Worm (Caenorhabditis elegans) whole organism, L4 larva: ENCODE measurements around the gene mpst-3.

Experiments used
- F37D6.2 ChIP-seq: sonication (generic microtip); optimal IDR thresholded peaks from 2 replicates; lab custom pipeline; 2016; ENCODE audit warnings: mild to moderate bottlenecking, missing genetic modification characterization, missing compliant biosample characterization
- R02D3.7 ChIP-seq: fragments of 150-350 bp; sonication (generic microtip); optimal IDR thresholded peaks from 3 replicates; lab custom pipeline; 2014; ENCODE audit warnings: missing biosample characterization, missing genetic modification characterization
- ZK546.5 ChIP-seq, 2 experiments: sonication (generic microtip); optimal IDR thresholded peaks; 2 replicates each; lab custom pipeline; 2017; ENCODE audit warnings: missing biosample characterization in 2 of 2, missing genetic modification characterization in 2 of 2
- ama-1 ChIP-seq: fragments of 150-350 bp; optimal IDR thresholded peaks from 2 replicates; lab custom pipeline; 2014; ENCODE audit warnings: inconsistent platforms, mixed read lengths
- attf-4 ChIP-seq: sonication (generic microtip); optimal IDR thresholded peaks from 3 replicates; lab custom pipeline; 2017; ENCODE audit warnings: missing biosample characterization, missing genetic modification characterization
- ceh-20 ChIP-seq: fragments of 200-800 bp; sonication (Bioruptor generic); IDR thresholded peaks from 2 replicates; pipeline ENCODE4 v1.3.6; 2022; ENCODE audit warnings: missing genetic modification reagents, missing genetic modification characterization, missing compliant biosample characterization
- ceh-62 ChIP-seq: sonication (generic microtip); optimal IDR thresholded peaks from 2 replicates; lab custom pipeline; 2017; ENCODE audit warnings: missing biosample characterization, missing genetic modification characterization
- ceh-82 ChIP-seq: sonication (generic microtip); optimal IDR thresholded peaks from 2 replicates; lab custom pipeline; 2017; ENCODE audit warnings: missing biosample characterization, missing genetic modification characterization
- ces-1 ChIP-seq: fragments of 150-350 bp; sonication (generic microtip); optimal IDR thresholded peaks from 4 replicates; lab custom pipeline; 2014; ENCODE audit warnings: missing biosample characterization, missing genetic modification reagents, missing genetic modification characterization
- ctbp-1 ChIP-seq: fragments of 200-800 bp; sonication (Bioruptor generic); IDR thresholded peaks from 2 replicates; pipeline ENCODE4 v1.3.6; 2022; ENCODE audit warnings: missing genetic modification reagents, missing genetic modification characterization, missing compliant biosample characterization
- daf-16 ChIP-seq, 3 experiments: sonication (generic microtip); optimal IDR thresholded peaks; 2 replicates each; lab custom pipeline; 2016 to 2017; ENCODE audit warnings: missing genetic modification characterization in 3 of 3, missing genetic modification reagents in 3 of 3, mild to moderate bottlenecking in 2 of 3, missing compliant biosample characterization in 2 of 3, missing biosample characterization in 1 of 3, moderate library complexity in 1 of 3
- daf-8 ChIP-seq: fragments of 200-800 bp; sonication (Bioruptor generic); IDR thresholded peaks from 2 replicates; pipeline ENCODE4 v1.3.6; 2022; ENCODE audit warnings: missing genetic modification characterization, missing compliant biosample characterization
- dmd-6 ChIP-seq: fragments of 200-800 bp; sonication (Bioruptor generic); IDR thresholded peaks from 2 replicates; pipeline ENCODE4 v1.3.6; 2022; ENCODE audit warnings: missing genetic modification reagents, missing genetic modification characterization, missing compliant biosample characterization
- dmd-9 ChIP-seq: fragments of 200-800 bp; sonication (Bioruptor generic); IDR thresholded peaks from 2 replicates; pipeline ENCODE4 v1.3.6; 2022; ENCODE audit warnings: missing genetic modification reagents, missing genetic modification characterization, missing compliant biosample characterization
- dpl-1 ChIP-seq: fragments of 150-350 bp; optimal IDR thresholded peaks from 2 replicates; lab custom pipeline; 2014; ENCODE audit warnings: missing biosample characterization, missing genetic modification reagents, missing genetic modification characterization
- dve-1 ChIP-seq: sonication (generic microtip); optimal IDR thresholded peaks from 2 replicates; lab custom pipeline; 2017; ENCODE audit warnings: antibody characterized with exemption, mild to moderate bottlenecking, missing genetic modification characterization, missing compliant biosample characterization; ENCODE audit not compliant: insufficient read depth
- gei-8 ChIP-seq: fragments of 200-800 bp; sonication (Bioruptor generic); optimal IDR thresholded peaks from 2 replicates; lab custom pipeline; 2018; ENCODE audit warnings: mild to moderate bottlenecking, missing genetic modification characterization, missing compliant biosample characterization
- hif-1 ChIP-seq, 2 experiments: sonication (generic microtip); optimal IDR thresholded peaks; 2 replicates each; lab custom pipeline; 2016 to 2017; ENCODE audit warnings: missing compliant biosample characterization in 2 of 2, missing genetic modification characterization in 2 of 2, missing genetic modification reagents in 2 of 2, missing genotype in 2 of 2, mild to moderate bottlenecking in 1 of 2
- hlh-11 ChIP-seq: fragments of 200-800 bp; sonication (Bioruptor generic); optimal IDR thresholded peaks from 2 replicates; lab custom pipeline; 2018; ENCODE audit warnings: mild to moderate bottlenecking, missing genetic modification characterization, missing compliant biosample characterization
- hlh-30 ChIP-seq: sonication (generic microtip); optimal IDR thresholded peaks from 2 replicates; lab custom pipeline; 2017; ENCODE audit warnings: antibody characterized with exemption, mild to moderate bottlenecking, missing genetic modification characterization, missing compliant biosample characterization; ENCODE audit not compliant: insufficient read depth
- hmg-1.1 ChIP-seq: fragments of 200-800 bp; sonication (Bioruptor generic); IDR thresholded peaks from 2 replicates; pipeline ENCODE4 v1.3.6; 2022; ENCODE audit warnings: missing genetic modification reagents, missing genetic modification characterization, missing compliant biosample characterization
- jun-1 ChIP-seq: fragments of 150-350 bp; optimal IDR thresholded peaks from 2 replicates; lab custom pipeline; 2014; ENCODE audit warnings: missing biosample characterization, missing genetic modification reagents, missing genetic modification characterization
- lin-39 ChIP-seq: fragments of 150-350 bp; optimal IDR thresholded peaks from 2 replicates; lab custom pipeline; 2014; ENCODE audit warnings: missing biosample characterization, missing genetic modification reagents, missing genetic modification characterization
- lir-3 ChIP-seq: sonication (generic microtip); optimal IDR thresholded peaks from 2 replicates; lab custom pipeline; 2016; ENCODE audit warnings: mild to moderate bottlenecking, missing genetic modification characterization, missing compliant biosample characterization
- lsy-2 ChIP-seq, 2 experiments: fragments of 150-350 bp in 1 of 2; sonication (generic microtip) in 1 of 2; optimal IDR thresholded peaks; 2 replicates each; lab custom pipeline; 2014 to 2017; ENCODE audit warnings: missing biosample characterization in 2 of 2, missing genetic modification characterization in 2 of 2
- mdl-1 ChIP-seq, 2 experiments: fragments of 150-350 bp in 1 of 2; sonication (generic microtip) in 1 of 2; optimal IDR thresholded peaks; 2 replicates each; lab custom pipeline; 2014 to 2017; ENCODE audit warnings: missing biosample characterization in 2 of 2, missing genetic modification characterization in 2 of 2
- mdt-29 ChIP-seq: fragments of 200-800 bp; sonication (Bioruptor generic); IDR thresholded peaks from 2 replicates; pipeline ENCODE4 v1.3.6; 2022; ENCODE audit warnings: missing genetic modification reagents, missing genetic modification characterization, missing compliant biosample characterization
- mep-1 ChIP-seq: fragments of 150-350 bp; sonication (generic microtip); optimal IDR thresholded peaks from 3 replicates; lab custom pipeline; 2014; ENCODE audit warnings: missing biosample characterization, missing genetic modification characterization
- mes-2 ChIP-seq: sonication (generic microtip); optimal IDR thresholded peaks from 2 replicates; lab custom pipeline; 2016; ENCODE audit warnings: missing genotype, mild to moderate bottlenecking, missing genetic modification characterization, missing compliant biosample characterization; ENCODE audit not compliant: poor library complexity, severe bottlenecking
- nhr-11 ChIP-seq: fragments of 150-350 bp; optimal IDR thresholded peaks from 2 replicates; lab custom pipeline; 2014; ENCODE audit warnings: missing biosample characterization, missing genetic modification characterization
- nhr-111 ChIP-seq: fragments of 200-800 bp; sonication (Bioruptor generic); optimal IDR thresholded peaks from 2 replicates; lab custom pipeline; 2018; ENCODE audit warnings: mild to moderate bottlenecking, missing genetic modification characterization, missing compliant biosample characterization
- nhr-237 ChIP-seq: sonication (generic microtip); optimal IDR thresholded peaks from 2 replicates; lab custom pipeline; 2017; ENCODE audit warnings: missing biosample characterization, missing genetic modification characterization
- php-3 ChIP-seq: fragments of 200-800 bp; sonication (Bioruptor generic); IDR thresholded peaks from 2 replicates; pipeline ENCODE4 v1.3.6; 2022; ENCODE audit warnings: missing genetic modification reagents, missing genetic modification characterization, missing compliant biosample characterization
- sdz-12 ChIP-seq: fragments of 200-800 bp; sonication (Bioruptor generic); optimal IDR thresholded peaks from 2 replicates; lab custom pipeline; 2018; ENCODE audit warnings: mild to moderate bottlenecking, missing genetic modification characterization, missing compliant biosample characterization
- set-16 ChIP-seq: fragments of 200-800 bp; sonication (Bioruptor generic); IDR thresholded peaks from 2 replicates; pipeline ENCODE4 v1.3.6; 2022; ENCODE audit warnings: missing genetic modification reagents, missing genetic modification characterization, missing compliant biosample characterization
- skn-1 ChIP-seq: fragments of 150-350 bp; optimal IDR thresholded peaks from 2 replicates; lab custom pipeline; 2014; ENCODE audit warnings: missing biosample characterization, missing genetic modification characterization
- snpc-1.2 ChIP-seq: fragments of 200-800 bp; sonication (Bioruptor generic); IDR thresholded peaks from 2 replicates; pipeline ENCODE4 v1.3.6; 2022; ENCODE audit warnings: missing genetic modification reagents, missing genetic modification characterization, missing compliant biosample characterization
- tag-97 ChIP-seq: fragments of 200-800 bp; sonication (Bioruptor generic); IDR thresholded peaks from 2 replicates; pipeline ENCODE4 v1.3.6; 2022; ENCODE audit warnings: missing genetic modification characterization, missing compliant biosample characterization
- tra-1 ChIP-seq: fragments of 200-800 bp; sonication (Bioruptor generic); IDR thresholded peaks from 2 replicates; pipeline ENCODE4 v1.3.6; 2022; ENCODE audit warnings: missing genetic modification reagents, missing genetic modification characterization, missing compliant biosample characterization
- unc-39 ChIP-seq: sonication (generic microtip); optimal IDR thresholded peaks from 2 replicates; lab custom pipeline; 2017; ENCODE audit warnings: missing biosample characterization, missing genetic modification characterization
- unc-62 ChIP-seq, 3 experiments: fragments of 150-350 bp in 1 of 3; sonication (generic microtip); optimal IDR thresholded peaks in 2 of 3; peaks in 1 of 3; 1 replicate in 1 of 3; 2 replicates in 2 of 3; lab custom pipeline; 2014 to 2017; ENCODE audit warnings: missing biosample characterization in 3 of 3, missing genetic modification characterization in 3 of 3, missing genetic modification reagents in 3 of 3, missing genotype in 1 of 3
- vab-7 ChIP-seq: fragments of 200-800 bp; sonication (Bioruptor generic); IDR thresholded peaks from 2 replicates; pipeline ENCODE4 v1.3.6; 2022; ENCODE audit warnings: missing genetic modification reagents, missing genetic modification characterization, missing compliant biosample characterization
- zfp-3 ChIP-seq: fragments of 200-800 bp; sonication (Bioruptor generic); conservative IDR thresholded peaks from 2 replicates; pipeline ENCODE4 v1.3.6; 2022; ENCODE audit warnings: missing genetic modification reagents, missing genetic modification characterization, missing compliant biosample characterization
- zip-11 ChIP-seq: fragments of 200-800 bp; sonication (Bioruptor generic); IDR thresholded peaks from 2 replicates; pipeline ENCODE4 v1.3.6; 2022; ENCODE audit warnings: missing genetic modification characterization, missing compliant biosample characterization
- ztf-11 ChIP-seq: fragments of 150-350 bp; optimal IDR thresholded peaks from 2 replicates; lab custom pipeline; 2014; ENCODE audit warnings: missing biosample characterization, missing genetic modification characterization

The mpst-3 gene

ce11 chrV:14895557-14895956, at the start of gene mpst-3 (continued):
- peak; percentile 39 for TF ChIP-seq mes-2 (tag; lab: Kevin White, UChicago)
- TF ChIP-seq dve-1: peak; percentile 33
- TF ChIP-seq ceh-82 (tag; lab: Kevin White, UChicago): no peak
- TF ChIP-seq lir-3: no peak
- TF ChIP-seq attf-4 (tag; lab: Kevin White, UChicago): no peak
- no peak for TF ChIP-seq nhr-237 (tag; lab: Kevin White, UChicago)
- TF ChIP-seq dmd-9 (GFP tag; lab: Robert Waterston, UW): no peak
- TF ChIP-seq zip-11 (GFP tag; lab: Robert Waterston, UW): no peak
- TF ChIP-seq unc-39 (tag; lab: Kevin White, UChicago): no peak
- no peak for TF ChIP-seq mdt-29 (GFP tag; lab: Robert Waterston, UW)
- TF ChIP-seq nhr-111 (GFP tag; lab: Kevin White, UChicago): no peak
- TF ChIP-seq, all 104 proteins: peak for 14

ce11 chrV:14847291-14847915, 48.0 kb upstream of the mpst-3 start, which contains the start of gene ret-1:
Gene ret-1, minus strand, starts transcription at chrV:14847413.
- TF ChIP-seq vab-7 (GFP tag; lab: Robert Waterston, UW) (peak; percentile 27; the same call in 1 of the 2 replicates), ZK546.5 (tag; optimal IDR thresholded peaks at IDR 0.05; lab: Kevin White, UChicago) (no peak), tra-1 (GFP tag; lab: Robert Waterston, UW) (peak; percentile 56; the same call in 1 of the 2 replicates), mdl-1 (tag; optimal IDR thresholded peaks at IDR 0.05; lab: Kevin White, UChicago) (peak in 1 of 2 experiments; percentile 44), set-16 (GFP tag; lab: Robert Waterston, UW) (peak; percentile 21; the same call in 1 of the 2 replicates), ceh-20 (GFP tag; lab: Robert Waterston, UW) (0 out of 2 replicates have a peak, but pooled peaks have one; percentile 25), hif-1 (tag; optimal IDR thresholded peaks at IDR 0.05; lab: Kevin White, UChicago) (peak in 1 of 2 experiments; percentile 21), nhr-11 (tag; lab: Kevin White, UChicago) (peak; percentile 52), ztf-11 (tag; lab: Kevin White, UChicago) (no peak), php-3 (0 out of 2 replicates have a peak, but pooled peaks have one; percentile 6), hlh-30 (tag; lab: Kevin White, UChicago) (peak; percentile 90), ceh-62 (tag; lab: Kevin White, UChicago) (no peak), snpc-1.2 (GFP tag; lab: Robert Waterston, UW) (no peak), lsy-2 (tag; optimal IDR thresholded peaks at IDR 0.05; lab: Kevin White, UChicago) (peak in 1 of 2 experiments; percentile 8), mep-1 (tag; lab: Kevin White, UChicago) (no peak), gei-8 (GFP tag; lab: Kevin White, UChicago) (no peak), hlh-11 (tag; lab: Kevin White, UChicago) (peak; percentile 75), daf-16 (GFP tag; optimal IDR thresholded peaks at IDR 0.05; lab: Kevin White, UChicago) (peak in 1 of 2 experiments; percentile 45), daf-16 (tag; optimal IDR thresholded peaks at IDR 0.05; lab: Kevin White, UChicago) (peak; percentile 2), hmg-1.1 (GFP tag; lab: Robert Waterston, UW) (0 out of 2 replicates have a peak, but pooled peaks have one; percentile 35), lin-39 (tag; lab: Kevin White, UChicago) (no peak), sdz-12 (GFP tag; lab: Kevin White, UChicago) (peak; percentile 55), zfp-3 (GFP tag; lab: Robert Waterston, UW) (peak; percentile 55; the same call in 1 of the 2 replicates)

ce11 chrV:14848510-14849206, 46.8 kb upstream of the mpst-3 start:
- TF ChIP-seq F37D6.2 (tag; lab: Kevin White, UChicago) (no peak), ctbp-1 (GFP tag; lab: Robert Waterston, UW) (peak; percentile 35; the same call in 1 of the 2 replicates), ces-1 (GFP tag; lab: Kevin White, UChicago) (no peak), tag-97 (GFP tag; lab: Robert Waterston, UW) (no peak), skn-1 (no peak), R02D3.7 (tag; lab: Kevin White, UChicago) (no peak), tra-1 (GFP tag; lab: Robert Waterston, UW) (peak; percentile 90), jun-1 (tag; lab: Kevin White, UChicago) (no peak), dmd-6 (GFP tag; lab: Robert Waterston, UW) (peak; percentile 84), ama-1 (no peak), unc-62 (GFP tag; optimal IDR thresholded peaks at IDR 0.05 in 1 of 2; lab: Kevin White, UChicago) (peak in 1 of 2 experiments; percentile 99), unc-62 (tag; optimal IDR thresholded peaks at IDR 0.05; lab: Kevin White, UChicago) (peak; percentile 4), dpl-1 (GFP tag; lab: Kevin White, UChicago) (no peak), daf-8 (GFP tag; lab: Robert Waterston, UW) (no peak)
